Worm (Caenorhabditis elegans) whole organism, early embryonic: ENCODE data around the gene ceh-10.

ENCODE experiments used
- B0310.2 ChIP-seq: sonication (generic microtip); optimal IDR thresholded peaks from 2 replicates; lab custom pipeline; 2016; ENCODE audit warnings: mild to moderate bottlenecking, missing genetic modification characterization, missing compliant biosample characterization
- F13C5.2 ChIP-seq: sonication (generic microtip); optimal IDR thresholded peaks from 2 replicates; lab custom pipeline; 2017; ENCODE audit warnings: mild to moderate bottlenecking, missing genetic modification characterization, inconsistent platforms, missing compliant biosample characterization
- aly-1 ChIP-seq: sonication (generic microtip); optimal IDR thresholded peaks from 2 replicates; lab custom pipeline; 2016; ENCODE audit warnings: missing genetic modification characterization, missing compliant biosample characterization
- ama-1 ChIP-seq: fragments of 150-350 bp; optimal IDR thresholded peaks from 2 replicates; lab custom pipeline; 2014
- ceh-13 ChIP-seq: fragments of 200-800 bp; sonication (Bioruptor generic); optimal IDR thresholded peaks from 2 replicates; lab custom pipeline; 2018; ENCODE audit warnings: mild to moderate bottlenecking, missing genetic modification characterization, missing compliant biosample characterization
- ceh-36 ChIP-seq: sonication (generic microtip); optimal IDR thresholded peaks from 2 replicates; lab custom pipeline; 2016; ENCODE audit warnings: missing genetic modification characterization, inconsistent platforms, missing compliant biosample characterization
- ets-7 ChIP-seq: sonication (generic microtip); optimal IDR thresholded peaks from 2 replicates; lab custom pipeline; 2016; ENCODE audit warnings: missing genotype, missing genetic modification characterization, missing compliant biosample characterization
- flt-1 ChIP-seq: fragments of 200-800 bp; sonication (Bioruptor generic); IDR thresholded peaks from 2 replicates; pipeline ENCODE4 v1.3.6; 2022; ENCODE audit warnings: missing genetic modification characterization, missing compliant biosample characterization
- hmbx-1 ChIP-seq: sonication (generic microtip); optimal IDR thresholded peaks from 2 replicates; lab custom pipeline; 2016; ENCODE audit warnings: mild to moderate bottlenecking, missing genetic modification characterization, missing compliant biosample characterization
- hmg-4 ChIP-seq: fragments of 200-800 bp; sonication (Bioruptor generic); optimal IDR thresholded peaks from 2 replicates; lab custom pipeline; 2018; ENCODE audit warnings: mild to moderate bottlenecking, missing genetic modification characterization, missing compliant biosample characterization
- hnd-1 ChIP-seq: sonication (generic microtip); optimal IDR thresholded peaks from 2 replicates; lab custom pipeline; 2016; ENCODE audit warnings: missing genetic modification characterization, missing compliant biosample characterization
- pes-1 ChIP-seq: fragments of 200-800 bp; sonication (Bioruptor generic); IDR thresholded peaks from 2 replicates; pipeline ENCODE4 v1.3.6; 2022; ENCODE audit warnings: missing genetic modification reagents, missing genetic modification characterization, missing compliant biosample characterization
- scrt-1 ChIP-seq: fragments of 200-800 bp; sonication (Bioruptor generic); IDR thresholded peaks from 2 replicates; pipeline ENCODE4 v1.3.6; 2022; ENCODE audit warnings: missing genetic modification characterization, missing compliant biosample characterization
- sea-1 ChIP-seq: fragments of 200-800 bp; sonication (Bioruptor generic); conservative IDR thresholded peaks from 2 replicates; pipeline ENCODE4 v1.3.6; 2022; ENCODE audit warnings: missing genetic modification characterization, missing compliant biosample characterization
- tbx-11 ChIP-seq: fragments of 200-800 bp; sonication (Bioruptor generic); IDR thresholded peaks from 2 replicates; pipeline ENCODE4 v1.3.6; 2022; ENCODE audit warnings: missing genetic modification characterization, missing compliant biosample characterization
- tbx-37 ChIP-seq: fragments of 200-800 bp; sonication (Bioruptor generic); conservative IDR thresholded peaks from 2 replicates; pipeline ENCODE4 v1.3.6; 2022; ENCODE audit warnings: missing genetic modification reagents, missing genetic modification characterization, missing compliant biosample characterization
- tra-4 ChIP-seq: sonication (generic microtip); optimal IDR thresholded peaks from 2 replicates; lab custom pipeline; 2017; ENCODE audit warnings: missing genetic modification characterization, missing compliant biosample characterization

Gene ceh-10

ce11 chrIII:5798747-5799146 is at the start of gene ceh-10:
Gene ceh-10, plus strand, starts transcription at chrIII:5799047.
- TF ChIP-seq aly-1 (no peak), F13C5.2 (tag; lab: Kevin White, UChicago) (no peak), hmbx-1 (tag; lab: Kevin White, UChicago) (no peak), pes-1 (GFP tag; lab: Robert Waterston, UW) (no peak), sea-1 (no peak), tra-4 (tag; lab: Kevin White, UChicago) (no peak), ceh-36 (tag; lab: Kevin White, UChicago) (no peak), hnd-1 (tag; lab: Kevin White, UChicago) (no peak), tbx-11 (GFP tag; lab: Robert Waterston, UW) (no peak), B0310.2 (tag; lab: Kevin White, UChicago) (no peak), ceh-13 (GFP tag; lab: Kevin White, UChicago) (no peak), flt-1 (GFP tag; lab: Robert Waterston, UW) (no peak), ets-7 (tag; lab: Kevin White, UChicago) (no peak)

DNA sequence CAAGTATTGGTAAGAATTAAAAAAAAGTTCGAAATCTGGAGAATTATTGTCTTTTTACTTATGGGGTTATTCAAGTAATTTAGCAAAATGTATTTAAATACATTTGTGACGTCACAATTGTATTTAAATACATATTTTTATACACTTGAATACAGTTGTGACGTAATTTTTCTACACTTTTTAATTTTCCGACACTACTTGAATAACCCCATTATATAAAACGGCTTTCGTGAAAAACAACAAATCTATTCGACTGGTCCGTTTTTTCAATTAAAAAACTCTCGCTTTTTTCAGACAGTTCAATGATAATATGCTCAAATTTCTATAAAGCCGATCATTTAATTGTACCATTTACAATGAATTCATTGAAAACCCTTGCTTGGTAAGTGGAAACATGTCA is 48.3 kb upstream of the ceh-10 start:
- TF ChIP-seq ceh-36 (tag; lab: Kevin White, UChicago) (no peak), tbx-37 (GFP tag; lab: Robert Waterston, UW) (no peak), sea-1 (no peak), hmg-4 (GFP tag; lab: Kevin White, UChicago) (no peak), tbx-11 (GFP tag; lab: Robert Waterston, UW) (no peak)

DNA sequence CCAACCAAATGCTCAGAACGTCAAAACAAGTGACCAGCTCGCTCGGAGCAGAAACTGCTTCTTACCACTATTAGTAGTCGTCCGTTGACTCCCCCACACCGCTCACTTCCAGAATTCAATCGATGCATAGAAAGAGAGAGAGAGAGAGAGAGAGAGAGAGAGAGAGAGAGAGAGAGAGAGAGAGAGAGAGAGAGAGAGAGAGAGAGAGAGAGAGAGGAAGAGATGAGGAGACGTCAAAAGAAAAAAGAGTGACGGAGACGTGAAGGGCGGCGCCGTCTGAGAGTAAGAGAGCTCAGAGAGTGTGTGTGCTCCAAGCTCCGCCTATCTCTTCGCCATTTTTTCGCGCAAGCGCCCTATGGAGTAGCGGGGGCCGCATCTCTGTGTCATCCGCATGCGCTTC is 43.6 kb upstream of the ceh-10 start, which contains the start of gene ida-1:
Gene ida-1 (plus strand): TSS at position 336 of the 400 bp plus-strand sequence.
- TF ChIP-seq ceh-13 (GFP tag; lab: Kevin White, UChicago) (no peak), tbx-37 (GFP tag; lab: Robert Waterston, UW) (no peak), B0310.2 (tag; lab: Kevin White, UChicago) (no peak), tra-4 (tag; lab: Kevin White, UChicago) (no peak), pes-1 (GFP tag; lab: Robert Waterston, UW) (no peak), sea-1 (no peak), aly-1 (no peak), ceh-36 (tag; lab: Kevin White, UChicago) (no peak), tbx-11 (GFP tag; lab: Robert Waterston, UW) (no peak), ama-1 (lab: Kevin White, UChicago) (no peak), scrt-1 (GFP tag; lab: Robert Waterston, UW) (no peak), flt-1 (GFP tag; lab: Robert Waterston, UW) (no peak), hnd-1 (tag; lab: Kevin White, UChicago) (no peak), hmbx-1 (tag; lab: Kevin White, UChicago) (no peak)

ce11 chrIII:5757492-5758045 is 41.3 kb upstream of the ceh-10 start:
- no peak for TF ChIP-seq tra-4 (tag; lab: Kevin White, UChicago)
- no peak for TF ChIP-seq ama-1 (lab: Kevin White, UChicago)
- no peak for TF ChIP-seq B0310.2 (tag; lab: Kevin White, UChicago)
- TF ChIP-seq hnd-1 (tag; lab: Kevin White, UChicago): no peak
- TF ChIP-seq flt-1 (GFP tag; lab: Robert Waterston, UW): no peak
- no peak for TF ChIP-seq ets-7 (tag; lab: Kevin White, UChicago)
- no peak for TF ChIP-seq scrt-1 (GFP tag; lab: Robert Waterston, UW)
- TF ChIP-seq pes-1 (GFP tag; lab: Robert Waterston, UW): no peak
- TF ChIP-seq tbx-37 (GFP tag; lab: Robert Waterston, UW): no peak
- no peak for TF ChIP-seq tbx-11 (GFP tag; lab: Robert Waterston, UW)
- no peak for TF ChIP-seq aly-1
- TF ChIP-seq hmbx-1 (tag; lab: Kevin White, UChicago): no peak
- no peak for TF ChIP-seq hmg-4 (GFP tag; lab: Kevin White, UChicago)
- no peak for TF ChIP-seq sea-1
- no peak for TF ChIP-seq ceh-13 (GFP tag; lab: Kevin White, UChicago)
- TF ChIP-seq F13C5.2 (tag; lab: Kevin White, UChicago): no peak
- TF ChIP-seq ceh-36 (tag; lab: Kevin White, UChicago): no peak

ce11 chrIII:5758519-5759099 is 40.2 kb upstream of the ceh-10 start:
- TF ChIP-seq sea-1 (no peak), pes-1 (GFP tag; lab: Robert Waterston, UW) (no peak), scrt-1 (GFP tag; lab: Robert Waterston, UW) (no peak), tbx-37 (GFP tag; lab: Robert Waterston, UW) (no peak), ama-1 (lab: Kevin White, UChicago) (no peak), ets-7 (tag; lab: Kevin White, UChicago) (no peak), ceh-36 (tag; lab: Kevin White, UChicago) (no peak), tra-4 (tag; lab: Kevin White, UChicago) (no peak), tbx-11 (GFP tag; lab: Robert Waterston, UW) (no peak), B0310.2 (tag; lab: Kevin White, UChicago) (no peak), hmbx-1 (tag; lab: Kevin White, UChicago) (no peak), hmg-4 (GFP tag; lab: Kevin White, UChicago) (no peak), ceh-13 (GFP tag; lab: Kevin White, UChicago) (no peak), F13C5.2 (tag; lab: Kevin White, UChicago) (no peak), flt-1 (GFP tag; lab: Robert Waterston, UW) (no peak), aly-1 (no peak), hnd-1 (tag; lab: Kevin White, UChicago) (no peak)

- TF ChIP-seq tbx-37 (GFP tag; lab: Robert Waterston, UW) (no peak), ama-1 (lab: Kevin White, UChicago) (no peak), hnd-1 (tag; lab: Kevin White, UChicago) (no peak), F13C5.2 (tag; lab: Kevin White, UChicago) (no peak), B0310.2 (tag; lab: Kevin White, UChicago) (no peak), hmg-4 (GFP tag; lab: Kevin White, UChicago) (no peak), pes-1 (GFP tag; lab: Robert Waterston, UW) (no peak), hmbx-1 (tag; lab: Kevin White, UChicago) (no peak), ceh-13 (GFP tag; lab: Kevin White, UChicago) (no peak), scrt-1 (GFP tag; lab: Robert Waterston, UW) (no peak), flt-1 (GFP tag; lab: Robert Waterston, UW) (no peak), ceh-36 (tag; lab: Kevin White, UChicago) (no peak)
Measured at ce11 chrIII:5760721-5761120, 38.1 kb upstream of the ceh-10 start.
